Worm (Caenorhabditis elegans): ENCODE data around the gene T23F6.3.

The T23F6.3 gene

DNA sequence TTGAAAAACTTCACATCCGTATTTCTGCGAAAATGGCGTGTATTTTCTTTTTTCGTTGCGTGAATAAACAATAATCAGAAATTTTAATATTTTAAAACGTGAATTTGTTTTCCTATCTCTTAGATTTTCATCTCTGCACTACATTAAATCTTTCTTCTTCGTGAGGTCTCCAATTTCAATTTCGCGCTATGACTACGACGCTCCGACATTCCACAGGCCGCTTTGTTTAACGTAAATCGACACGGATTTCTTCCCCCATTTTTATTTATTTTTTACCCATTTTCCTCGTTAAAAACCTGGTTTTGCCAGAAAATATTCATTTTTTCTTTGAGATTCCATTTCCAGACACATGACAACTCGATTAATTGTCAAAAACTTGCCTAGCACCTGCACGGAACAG, at the start of gene T23F6.3, which contains the start of gene rbd-1 (continued):
- TF ChIP-seq efl-3 (GFP tag; optimal IDR thresholded peaks at IDR 0.05) (no peak), hlh-4 (tag; optimal IDR thresholded peaks at IDR 0.05) (no peak), isw-1 (GFP tag; IDR thresholded peaks at IDR 0.05) (peak; percentile 87), tbx-2 (tag; optimal IDR thresholded peaks at IDR 0.05) (peak; percentile 95), ces-1 (GFP tag; optimal IDR thresholded peaks at IDR 0.05) (no peak), unc-30 (tag; optimal IDR thresholded peaks at IDR 0.05) (peak; percentile 44), nhr-77 (tag; optimal IDR thresholded peaks at IDR 0.05) (peak; percentile 82), lsy-2 (tag; optimal IDR thresholded peaks at IDR 0.05) (peak; percentile 93 to 94), nhr-47 (tag; optimal IDR thresholded peaks at IDR 0.05) (peak; percentile 96), nhr-84 (tag; optimal IDR thresholded peaks at IDR 0.05) (no peak), elt-2 (tag; optimal IDR thresholded peaks at IDR 0.05) (peak; percentile 74), mep-1 (tag; optimal IDR thresholded peaks at IDR 0.05) (peak; percentile 81), elt-3 (tag; optimal IDR thresholded peaks at IDR 0.05) (peak in 3 of 6 experiments; percentile 66 to 86 (median 79)), dpl-1 (GFP tag; optimal IDR thresholded peaks at IDR 0.05) (peak; percentile 100), blmp-1 (tag; optimal IDR thresholded peaks at IDR 0.05) (peak; percentile 86), efl-1 (optimal IDR thresholded peaks at IDR 0.05) (peak; percentile 100), efl-1 (GFP tag; optimal IDR thresholded peaks at IDR 0.05 in 1 of 2) (peak; percentile 100), C16A3.4 (tag; optimal IDR thresholded peaks at IDR 0.05) (peak; percentile 93), lin-13 (GFP tag; optimal IDR thresholded peaks at IDR 0.05) (peak; percentile 82), nhr-12 (tag; optimal IDR thresholded peaks at IDR 0.05) (no peak), pqm-1 (tag; optimal IDR thresholded peaks at IDR 0.05) (no peak), ets-5 (GFP tag; IDR thresholded peaks at IDR 0.05) (no peak), ceh-88 (GFP tag; IDR thresholded peaks at IDR 0.05) (peak; percentile 85), unc-98 (GFP tag; IDR thresholded peaks at IDR 0.05) (peak; percentile 43; the same call in 1 of the 2 replicates), nhr-90 (tag; optimal IDR thresholded peaks at IDR 0.05; ENCODE audit: poor library complexity) (peak; percentile 96), grh-1 (GFP tag; IDR thresholded peaks at IDR 0.05) (peak; percentile 76), jun-1 (tag; optimal IDR thresholded peaks at IDR 0.05) (peak; percentile 76), mef-2 (tag; optimal IDR thresholded peaks at IDR 0.05) (peak; percentile 44), rnt-1 (tag; optimal IDR thresholded peaks at IDR 0.05) (peak; percentile 98), aha-1 (tag; optimal IDR thresholded peaks at IDR 0.05) (peak; percentile 15), hpl-2 (GFP tag; optimal IDR thresholded peaks at IDR 0.05) (peak; percentile 84), unc-130 (tag; optimal IDR thresholded peaks at IDR 0.05) (peak; percentile 95)

DNA sequence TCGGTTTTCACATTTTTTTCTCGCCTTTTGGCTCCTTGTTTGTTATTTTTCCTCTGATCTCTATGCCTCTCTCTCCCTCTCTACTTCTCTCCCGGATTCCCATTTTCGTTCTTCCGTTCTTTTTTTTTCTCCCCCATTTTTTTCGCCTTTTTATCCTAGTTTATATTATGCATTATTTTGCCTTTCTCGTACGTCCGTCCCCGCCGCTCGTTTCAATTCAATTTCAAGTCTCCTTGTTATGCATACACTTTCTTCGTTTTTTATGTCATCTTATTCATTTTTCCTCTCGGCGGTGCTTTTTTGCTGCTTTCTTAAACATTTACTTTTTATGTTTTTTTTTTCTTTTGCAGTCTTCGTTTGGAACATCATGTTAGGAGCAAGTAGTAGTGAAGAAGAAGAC, 49.0 kb upstream of the T23F6.3 start, which contains the start of gene unc-31:
Gene unc-31, plus strand, starts transcription at position 349 of the 400 bp plus-strand sequence.
- TF ChIP-seq nhr-77 (tag; optimal IDR thresholded peaks at IDR 0.05) (no peak), egl-13 (tag; optimal IDR thresholded peaks at IDR 0.05) (no peak), lin-14 (GFP tag; optimal IDR thresholded peaks at IDR 0.05) (peak; percentile 68), fkh-10 (GFP tag; optimal IDR thresholded peaks at IDR 0.05) (peak; percentile 77)

DNA sequence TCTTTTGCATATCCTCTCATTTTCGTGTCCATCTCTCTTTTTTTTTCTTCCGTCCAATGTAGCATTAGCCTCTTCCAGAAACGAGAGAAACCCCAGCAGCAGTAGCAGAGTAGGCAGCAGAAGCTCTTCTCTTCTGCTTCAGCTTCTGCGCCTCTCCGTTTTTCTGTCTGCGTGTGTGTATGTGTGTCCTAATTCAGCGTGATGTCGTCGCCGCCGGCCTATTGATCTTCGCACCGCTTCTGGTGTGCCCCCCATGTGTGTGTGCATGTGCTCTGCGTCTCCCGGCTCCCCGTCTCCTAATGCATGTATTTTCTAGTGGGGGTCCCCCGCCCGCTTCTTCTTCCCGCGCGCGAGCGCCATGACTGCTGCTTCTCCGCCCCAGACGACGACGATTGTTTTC, 46.9 kb upstream of the T23F6.3 start:
- TF ChIP-seq efl-1 (optimal IDR thresholded peaks at IDR 0.05): peak; percentile 45 to 56
- TF ChIP-seq efl-1 (GFP tag; optimal IDR thresholded peaks at IDR 0.05 in 1 of 2): peak; percentile 2 to 29
- TF ChIP-seq lin-14 (GFP tag; optimal IDR thresholded peaks at IDR 0.05): peak; percentile 95
- TF ChIP-seq zag-1 (tag; optimal IDR thresholded peaks at IDR 0.05): peak; percentile 18
- TF ChIP-seq xbp-1 (tag; optimal IDR thresholded peaks at IDR 0.05): peak; percentile 29
- TF ChIP-seq ceh-82 (tag; optimal IDR thresholded peaks at IDR 0.05): peak in 2 of 3 experiments; percentile 33 to 80
- peak; percentile 48 for TF ChIP-seq isw-1 (GFP tag; IDR thresholded peaks at IDR 0.05)
- TF ChIP-seq irx-1 (tag; optimal IDR thresholded peaks at IDR 0.05): peak; percentile 33
- peak; percentile 61 for TF ChIP-seq swsn-7 (tag; optimal IDR thresholded peaks at IDR 0.05)
- TF ChIP-seq mdl-1 (tag; optimal IDR thresholded peaks at IDR 0.05): no peak
- TF ChIP-seq ceh-8 (GFP tag; optimal IDR thresholded peaks at IDR 0.05): peak; percentile 14
- no peak for TF ChIP-seq ceh-63 (GFP tag; optimal IDR thresholded peaks at IDR 0.05)
- TF ChIP-seq jun-1 (tag; optimal IDR thresholded peaks at IDR 0.05): peak; percentile 36
- TF ChIP-seq snpc-4 (tag; optimal IDR thresholded peaks at IDR 0.05): no peak
- peak; percentile 92 for TF ChIP-seq fkh-8 (tag; optimal IDR thresholded peaks at IDR 0.05)
- TF ChIP-seq ceh-88 (GFP tag; IDR thresholded peaks at IDR 0.05): peak; percentile 19; the same call in 1 of the 2 replicates
- TF ChIP-seq elt-3 (tag; optimal IDR thresholded peaks at IDR 0.05): no peak
- TF ChIP-seq ama-1 (optimal IDR thresholded peaks at IDR 0.05): no peak
- TF ChIP-seq nhr-47 (tag; optimal IDR thresholded peaks at IDR 0.05): peak; percentile 78
- peak; percentile 43 for TF ChIP-seq pax-3 (tag; optimal IDR thresholded peaks at IDR 0.05)
- TF ChIP-seq nhr-90 (tag; optimal IDR thresholded peaks at IDR 0.05; ENCODE audit: poor library complexity): no peak
- TF ChIP-seq nhr-76 (tag; optimal IDR thresholded peaks at IDR 0.05): no peak
- no peak for TF ChIP-seq nhr-77 (tag; optimal IDR thresholded peaks at IDR 0.05)
- no peak for TF ChIP-seq lin-39 (tag; optimal IDR thresholded peaks at IDR 0.05)
- TF ChIP-seq tbx-2 (tag; optimal IDR thresholded peaks at IDR 0.05): peak; percentile 68
